Fruit fly (Drosophila melanogaster): ENCODE data around the gene CG15219.

Gene CG15219

dm6 chr2L:22120871-22121388 is 15.6 kb upstream of the CG15219 start, which contains the start of gene CG3651:
Gene CG3651, plus strand, starts transcription at chr2L:22121338.
- no peak for TF ChIP-seq Gug (GFP tag; IDR thresholded peaks at IDR 0.05)
- TF ChIP-seq CG11294 (GFP tag; IDR thresholded peaks at IDR 0.05) = no peak
- peak; percentile 4 for TF ChIP-seq pdm3 (GFP tag; optimal IDR thresholded peaks at IDR 0.05)
- peak; percentile 43 for TF ChIP-seq Eip78C (GFP tag)
- no peak for TF ChIP-seq fd59A (GFP tag; optimal IDR thresholded peaks at IDR 0.05)
- peak; percentile 20 for TF ChIP-seq CG31627 (GFP tag; optimal IDR thresholded peaks at IDR 0.05)

dm6 chr2L:22108664-22109063 is 3.4 kb upstream of the CG15219 start, which contains the start of gene CG6675:
Gene CG6675, plus strand, starts transcription at chr2L:22108964.
- TF ChIP-seq Ets96B (tag; optimal IDR thresholded peaks at IDR 0.05) (peak; percentile 45), CG10669 (GFP tag; optimal IDR thresholded peaks at IDR 0.05) (no peak), cyc (GFP tag; optimal IDR thresholded peaks at IDR 0.05) (no peak)

- TF ChIP-seq CG6792 (GFP tag; optimal IDR thresholded peaks at IDR 0.05) (no peak), CG10669 (GFP tag; optimal IDR thresholded peaks at IDR 0.05) (no peak), Met (GFP tag; optimal IDR thresholded peaks at IDR 0.05) (no peak), Sox102F (GFP tag; optimal IDR thresholded peaks at IDR 0.05) (no peak), Eip75B (GFP tag; optimal IDR thresholded peaks at IDR 0.05) (no peak), dsx (GFP tag; optimal IDR thresholded peaks at IDR 0.05; ENCODE audit: poor library complexity, severe bottlenecking) (no peak), CG8319 (GFP tag; optimal IDR thresholded peaks at IDR 0.05) (no peak)
Observed at dm6 chr2L:22107204-22107603, 1.9 kb upstream of the CG15219 start, which contains the start of gene CG10834. Gene CG10834, minus strand, starts transcription at chr2L:22107304.

dm6 chr2L:22104301-22104700 is 1.0 kb downstream of the CG15219 start, which contains the start of gene tplus3b:
Gene tplus3b, minus strand, starts transcription at chr2L:22104401.
- no peak for TF ChIP-seq lz (GFP tag; optimal IDR thresholded peaks at IDR 0.05)
- no peak for TF ChIP-seq Sox15 (GFP tag; optimal IDR thresholded peaks at IDR 0.05)
- no peak for TF ChIP-seq CG4318 (GFP tag; optimal IDR thresholded peaks at IDR 0.05)
- TF ChIP-seq CG16779 (tag; optimal IDR thresholded peaks at IDR 0.05) = no peak

dm6 chr2L:22079332-22079731 is 26.0 kb downstream of the CG15219 start, which contains the start of gene ttm3:
Gene ttm3, plus strand, starts transcription at chr2L:22079632.
- TF ChIP-seq Hr39 (GFP tag; optimal IDR thresholded peaks at IDR 0.05) (no peak), CG8632 (GFP tag; optimal IDR thresholded peaks at IDR 0.05) (no peak), CG11902 (GFP tag; optimal IDR thresholded peaks at IDR 0.05) (no peak), eg (GFP tag; IDR thresholded peaks at IDR 0.05) (no peak), spab (GFP tag; optimal IDR thresholded peaks at IDR 0.05) (no peak), CG31627 (GFP tag; optimal IDR thresholded peaks at IDR 0.05) (no peak), vri (GFP tag; optimal IDR thresholded peaks at IDR 0.05) (no peak), Sox14 (GFP tag; optimal IDR thresholded peaks at IDR 0.05) (no peak)

dm6 chr2L:22070844-22071243 is 34.5 kb downstream of the CG15219 start, which contains the start of gene tplus3a:
Gene tplus3a, plus strand, starts transcription at chr2L:22071144.
- no peak for TF ChIP-seq Sox14 (GFP tag; optimal IDR thresholded peaks at IDR 0.05)
- no peak for TF ChIP-seq spab (GFP tag; optimal IDR thresholded peaks at IDR 0.05)
- TF ChIP-seq CG6808 (GFP tag; optimal IDR thresholded peaks at IDR 0.05) = no peak
- no peak for TF ChIP-seq CG32006 (GFP tag; optimal IDR thresholded peaks at IDR 0.05)
- TF ChIP-seq CG10631 (GFP tag; optimal IDR thresholded peaks at IDR 0.05) = no peak
- TF ChIP-seq esn (GFP tag; optimal IDR thresholded peaks at IDR 0.05) = no peak
- no peak for TF ChIP-seq CG10669 (GFP tag; optimal IDR thresholded peaks at IDR 0.05)
- TF ChIP-seq CG6276 (GFP tag; optimal IDR thresholded peaks at IDR 0.05) = no peak
- no peak for TF ChIP-seq Smox (GFP tag; optimal IDR thresholded peaks at IDR 0.05)
- TF ChIP-seq CG34406 (GFP tag; optimal IDR thresholded peaks at IDR 0.05) = no peak
- TF ChIP-seq Hr39 (GFP tag; optimal IDR thresholded peaks at IDR 0.05) = no peak

Data from whole organism, prepupa.